Fruit fly (Drosophila melanogaster): ENCODE results near the gene CG12012.

Gene CG12012

dm6 chr3L:3380225-3381043, 3.9 kb downstream of the CG12012 start:
- TF ChIP-seq tj (GFP tag; optimal IDR thresholded peaks at IDR 0.05): no peak
- TF ChIP-seq kay (GFP tag; ENCODE audit: borderline replicate concordance): no peak
- no peak for TF ChIP-seq cic (GFP tag; optimal IDR thresholded peaks at IDR 0.05)
- TF ChIP-seq toe (GFP tag; optimal IDR thresholded peaks at IDR 0.05): no peak
- TF ChIP-seq CG7101 (tag; optimal IDR thresholded peaks at IDR 0.05): no peak
- no peak for TF ChIP-seq Clk (GFP tag; optimal IDR thresholded peaks at IDR 0.05)
- no peak for TF ChIP-seq cnc (optimal IDR thresholded peaks at IDR 0.05)
- TF ChIP-seq CG1620 (GFP tag; optimal IDR thresholded peaks at IDR 0.05): no peak
- TF ChIP-seq CG5204 (GFP tag; optimal IDR thresholded peaks at IDR 0.05): no peak
- no peak for TF ChIP-seq Crg-1 (GFP tag; optimal IDR thresholded peaks at IDR 0.05)
- no peak for TF ChIP-seq CG7045 (GFP tag; optimal IDR thresholded peaks at IDR 0.05)
- no peak for TF ChIP-seq CG11617 (GFP tag; optimal IDR thresholded peaks at IDR 0.05)
- no peak for TF ChIP-seq CG14711 (tag; optimal IDR thresholded peaks at IDR 0.05)
- TF ChIP-seq CG33017 (tag; optimal IDR thresholded peaks at IDR 0.05): no peak
- TF ChIP-seq Mnt (GFP tag; optimal IDR thresholded peaks at IDR 0.05): no peak
- no peak for TF ChIP-seq ovo (GFP tag; optimal IDR thresholded peaks at IDR 0.05)
- no peak for TF ChIP-seq bab1 (GFP tag; optimal IDR thresholded peaks at IDR 0.05)

- TF ChIP-seq CG33017 (tag; optimal IDR thresholded peaks at IDR 0.05): no peak
- TF ChIP-seq Clk (GFP tag; optimal IDR thresholded peaks at IDR 0.05): no peak
- TF ChIP-seq bab1 (GFP tag; optimal IDR thresholded peaks at IDR 0.05): no peak
- TF ChIP-seq CG11617 (GFP tag; optimal IDR thresholded peaks at IDR 0.05): no peak
- no peak for TF ChIP-seq CG1620 (GFP tag; optimal IDR thresholded peaks at IDR 0.05)
- TF ChIP-seq CG12768 (GFP tag; optimal IDR thresholded peaks at IDR 0.05): no peak
- no peak for TF ChIP-seq pad (GFP tag; optimal IDR thresholded peaks at IDR 0.05)
- no peak for TF ChIP-seq tj (GFP tag; optimal IDR thresholded peaks at IDR 0.05)
- TF ChIP-seq CG7045 (GFP tag; optimal IDR thresholded peaks at IDR 0.05): no peak
- TF ChIP-seq Hr96 (GFP tag; optimal IDR thresholded peaks at IDR 0.05): no peak
- no peak for TF ChIP-seq Mnt (GFP tag; optimal IDR thresholded peaks at IDR 0.05)
- TF ChIP-seq CG14711 (tag; optimal IDR thresholded peaks at IDR 0.05): no peak
- no peak for TF ChIP-seq cic (GFP tag; optimal IDR thresholded peaks at IDR 0.05)
Observed at dm6 chr3L:3381869-3382488, 5.4 kb downstream of the CG12012 start.

- no peak for TF ChIP-seq Hr96 (GFP tag; optimal IDR thresholded peaks at IDR 0.05)
- TF ChIP-seq CG12768 (GFP tag; optimal IDR thresholded peaks at IDR 0.05): no peak
- TF ChIP-seq CG1620 (GFP tag; optimal IDR thresholded peaks at IDR 0.05): no peak
- peak; percentile 62 for TF ChIP-seq kay (GFP tag; ENCODE audit: borderline replicate concordance)
- TF ChIP-seq CG5204 (GFP tag; optimal IDR thresholded peaks at IDR 0.05): no peak
- no peak for TF ChIP-seq pad (GFP tag; optimal IDR thresholded peaks at IDR 0.05)
- TF ChIP-seq CG11617 (GFP tag; optimal IDR thresholded peaks at IDR 0.05): no peak
- TF ChIP-seq tj (GFP tag; optimal IDR thresholded peaks at IDR 0.05): no peak
Observed at dm6 chr3L:3382489-3382879, 5.9 kb downstream of the CG12012 start.

- TF ChIP-seq CG12768 (GFP tag; optimal IDR thresholded peaks at IDR 0.05) (no peak), bab1 (GFP tag; optimal IDR thresholded peaks at IDR 0.05) (no peak), pad (GFP tag; optimal IDR thresholded peaks at IDR 0.05) (no peak), tj (GFP tag; optimal IDR thresholded peaks at IDR 0.05) (no peak), toe (GFP tag; optimal IDR thresholded peaks at IDR 0.05) (no peak)
Observed at dm6 chr3L:3383965-3384595, 7.5 kb downstream of the CG12012 start.

- no peak for TF ChIP-seq Mnt (GFP tag; optimal IDR thresholded peaks at IDR 0.05)
- no peak for TF ChIP-seq kay (GFP tag; ENCODE audit: borderline replicate concordance)
- TF ChIP-seq CG5204 (GFP tag; optimal IDR thresholded peaks at IDR 0.05): no peak
- no peak for TF ChIP-seq CG14711 (tag; optimal IDR thresholded peaks at IDR 0.05)
- TF ChIP-seq pad (GFP tag; optimal IDR thresholded peaks at IDR 0.05): no peak
- no peak for TF ChIP-seq CG7045 (GFP tag; optimal IDR thresholded peaks at IDR 0.05)
- no peak for TF ChIP-seq CG7101 (tag; optimal IDR thresholded peaks at IDR 0.05)
- no peak for TF ChIP-seq ovo (GFP tag; optimal IDR thresholded peaks at IDR 0.05)
- no peak for TF ChIP-seq CG33017 (tag; optimal IDR thresholded peaks at IDR 0.05)
- TF ChIP-seq toe (GFP tag; optimal IDR thresholded peaks at IDR 0.05): no peak
- no peak for TF ChIP-seq CG12768 (GFP tag; optimal IDR thresholded peaks at IDR 0.05)
- TF ChIP-seq tj (GFP tag; optimal IDR thresholded peaks at IDR 0.05): no peak
Observed at dm6 chr3L:3384596-3385436, 8.3 kb downstream of the CG12012 start.

- TF ChIP-seq ovo (GFP tag; optimal IDR thresholded peaks at IDR 0.05): no peak
- peak; percentile 55 for TF ChIP-seq tj (GFP tag; optimal IDR thresholded peaks at IDR 0.05)
Observed at dm6 chr3L:3385437-3385802, 8.9 kb downstream of the CG12012 start.

All from whole organism, adult.